Worm (Caenorhabditis elegans) whole organism, mixed stage, embryonic: Measurements from ENCODE around the gene mrpl-48.
A peak's percentile ranks its signal among the peaks of the same experiment; 100 is the strongest.

ENCODE experiments used
- M03D4.4 ChIP-seq: sonication (generic microtip); optimal IDR thresholded peaks from 2 replicates; lab custom pipeline; 2017; ENCODE audit warnings: mild to moderate bottlenecking, missing genetic modification characterization, missing compliant biosample characterization
- bed-3 ChIP-seq: fragments of 200-800 bp; sonication (Bioruptor generic); optimal IDR thresholded peaks from 3 replicates; lab custom pipeline; 2018; ENCODE audit warnings: mild to moderate bottlenecking, missing genetic modification characterization, moderate library complexity, missing compliant biosample characterization
- blmp-1 ChIP-seq: fragments of 150-350 bp; optimal IDR thresholded peaks from 2 replicates; lab custom pipeline; 2014; ENCODE audit warnings: missing biosample characterization, missing genetic modification characterization
- ceh-39 ChIP-seq: fragments of 150-350 bp; optimal IDR thresholded peaks from 2 replicates; lab custom pipeline; 2014; ENCODE audit warnings: missing biosample characterization, missing genetic modification characterization
- ceh-43 ChIP-seq: fragments of 200-800 bp; sonication (Bioruptor generic); optimal IDR thresholded peaks from 2 replicates; lab custom pipeline; 2018; ENCODE audit warnings: mild to moderate bottlenecking, missing genetic modification characterization, moderate library complexity, missing compliant biosample characterization
- ceh-83 ChIP-seq: fragments of 200-800 bp; sonication (Bioruptor generic); optimal IDR thresholded peaks from 2 replicates; lab custom pipeline; 2018; ENCODE audit warnings: mild to moderate bottlenecking, missing genetic modification characterization, missing compliant biosample characterization
- ces-1 ChIP-seq: fragments of 150-350 bp; optimal IDR thresholded peaks from 2 replicates; lab custom pipeline; 2014; ENCODE audit warnings: missing biosample characterization, missing genetic modification reagents, missing genetic modification characterization
- cnd-1 ChIP-seq: fragments of 200-800 bp; sonication (Bioruptor generic); optimal IDR thresholded peaks from 2 replicates; lab custom pipeline; 2018; ENCODE audit warnings: mild to moderate bottlenecking, missing genetic modification characterization, missing compliant biosample characterization
- drap-1 ChIP-seq: fragments of 200-800 bp; sonication (Bioruptor generic); optimal IDR thresholded peaks from 3 replicates; lab custom pipeline; 2018; ENCODE audit warnings: mild to moderate bottlenecking, missing genetic modification characterization, missing compliant biosample characterization
- elt-1 ChIP-seq: sonication (generic microtip); optimal IDR thresholded peaks from 2 replicates; lab custom pipeline; 2017; ENCODE audit warnings: missing genetic modification characterization, mild to moderate bottlenecking, missing compliant biosample characterization, antibody characterized with exemption, moderate library complexity, borderline replicate concordance; ENCODE audit not compliant: insufficient read depth
- elt-3 ChIP-seq: fragments of 150-350 bp; optimal IDR thresholded peaks from 2 replicates; lab custom pipeline; 2014; ENCODE audit warnings: missing biosample characterization, missing genetic modification characterization
- flh-1 ChIP-seq: fragments of 200-800 bp; sonication (Bioruptor generic); optimal IDR thresholded peaks from 2 replicates; lab custom pipeline; 2018; ENCODE audit warnings: mild to moderate bottlenecking, missing genetic modification characterization, moderate library complexity, missing compliant biosample characterization
- ham-2 ChIP-seq: fragments of 200-800 bp; sonication (Bioruptor generic); optimal IDR thresholded peaks from 2 replicates; lab custom pipeline; 2018; ENCODE audit warnings: mild to moderate bottlenecking, missing genetic modification characterization, missing compliant biosample characterization
- hlh-1 ChIP-seq: fragments of 150-350 bp; optimal IDR thresholded peaks from 2 replicates; lab custom pipeline; 2014; ENCODE audit warnings: missing biosample characterization, missing genetic modification reagents, missing genetic modification characterization
- lin-13 ChIP-seq: fragments of 150-350 bp; optimal IDR thresholded peaks from 2 replicates; lab custom pipeline; 2014; ENCODE audit warnings: missing biosample characterization, missing genetic modification characterization
- lin-32 ChIP-seq: fragments of 200-800 bp; sonication (Bioruptor generic); optimal IDR thresholded peaks from 2 replicates; lab custom pipeline; 2018; ENCODE audit warnings: mild to moderate bottlenecking, missing genetic modification characterization, missing compliant biosample characterization
- lsy-2 ChIP-seq: fragments of 150-350 bp; optimal IDR thresholded peaks from 2 replicates; lab custom pipeline; 2014; ENCODE audit warnings: missing biosample characterization, missing genetic modification characterization
- mab-5 ChIP-seq: fragments of 150-350 bp; optimal IDR thresholded peaks from 2 replicates; lab custom pipeline; 2014; ENCODE audit warnings: missing biosample characterization, missing genetic modification characterization
- mep-1 ChIP-seq: fragments of 150-350 bp; optimal IDR thresholded peaks from 2 replicates; lab custom pipeline; 2017; ENCODE audit warnings: missing biosample characterization, missing genetic modification reagents, missing genetic modification characterization, inconsistent platforms
- mls-2 ChIP-seq: sonication (generic microtip); optimal IDR thresholded peaks from 2 replicates; lab custom pipeline; 2016; ENCODE audit warnings: mild to moderate bottlenecking, missing genetic modification characterization, moderate library complexity, missing compliant biosample characterization
- nhr-12 ChIP-seq: fragments of 150-350 bp; optimal IDR thresholded peaks from 2 replicates; lab custom pipeline; 2014; ENCODE audit warnings: missing biosample characterization, missing genetic modification characterization
- nhr-2 ChIP-seq: fragments of 150-350 bp; optimal IDR thresholded peaks from 2 replicates; lab custom pipeline; 2014; ENCODE audit warnings: missing biosample characterization, missing genetic modification characterization
- nhr-237 ChIP-seq: fragments of 150-350 bp; optimal IDR thresholded peaks from 2 replicates; lab custom pipeline; 2014; ENCODE audit warnings: missing biosample characterization, missing genetic modification characterization
- nhr-28 ChIP-seq: fragments of 150-350 bp; optimal IDR thresholded peaks from 2 replicates; lab custom pipeline; 2014; ENCODE audit warnings: missing biosample characterization, missing genetic modification characterization
- nhr-76 ChIP-seq: sonication (generic microtip); optimal IDR thresholded peaks from 2 replicates; lab custom pipeline; 2017; ENCODE audit warnings: missing biosample characterization, missing genetic modification characterization
- pha-4 ChIP-seq: fragments of 150-350 bp; optimal IDR thresholded peaks from 2 replicates; lab custom pipeline; 2018; ENCODE audit warnings: missing biosample characterization, missing genetic modification reagents, missing genetic modification characterization
- sem-2 ChIP-seq: fragments of 200-800 bp; sonication (Bioruptor generic); optimal IDR thresholded peaks from 2 replicates; lab custom pipeline; 2018; ENCODE audit warnings: mild to moderate bottlenecking, missing genetic modification characterization, missing compliant biosample characterization
- snpc-4 ChIP-seq: fragments of 150-350 bp; optimal IDR thresholded peaks from 2 replicates; lab custom pipeline; 2014; ENCODE audit warnings: missing biosample characterization, missing genetic modification characterization
- sptf-1 ChIP-seq: sonication (generic microtip); optimal IDR thresholded peaks from 2 replicates; lab custom pipeline; 2017; ENCODE audit warnings: mild to moderate bottlenecking, missing genetic modification characterization, moderate library complexity, missing compliant biosample characterization
- tbx-8 ChIP-seq: fragments of 200-800 bp; sonication (Bioruptor generic); optimal IDR thresholded peaks from 2 replicates; lab custom pipeline; 2018; ENCODE audit warnings: mild to moderate bottlenecking, missing genetic modification characterization, moderate library complexity, missing compliant biosample characterization
- unc-120 ChIP-seq: sonication (generic microtip); optimal IDR thresholded peaks from 2 replicates; lab custom pipeline; 2017; ENCODE audit warnings: missing genetic modification characterization, missing compliant biosample characterization; ENCODE audit not compliant: poor library complexity, severe bottlenecking
- unc-39 ChIP-seq: fragments of 150-350 bp; optimal IDR thresholded peaks from 2 replicates; lab custom pipeline; 2014; ENCODE audit warnings: missing biosample characterization, missing genetic modification characterization
- unc-62 ChIP-seq: fragments of 150-350 bp; optimal IDR thresholded peaks from 2 replicates; lab custom pipeline; 2014; ENCODE audit warnings: missing biosample characterization, missing genetic modification reagents, missing genetic modification characterization
- zip-8 ChIP-seq: fragments of 150-350 bp; optimal IDR thresholded peaks from 2 replicates; lab custom pipeline; 2014; ENCODE audit warnings: missing biosample characterization, missing genetic modification characterization
- ztf-11 ChIP-seq: fragments of 150-350 bp; optimal IDR thresholded peaks from 2 replicates; lab custom pipeline; 2014; ENCODE audit warnings: missing biosample characterization, missing genetic modification characterization

The mrpl-48 gene

ce11 chrV:5567119-5567518 is 26.4 kb upstream of the mrpl-48 start, which contains the start of gene C18C4.7:
TSS of gene C18C4.7 (minus strand) at chrV:5567219.
- no peak for TF ChIP-seq mab-5
- TF ChIP-seq elt-3 (tag; lab: Kevin White, UChicago), result no peak
- no peak for TF ChIP-seq ceh-43 (GFP tag; lab: Kevin White, UChicago)

ce11 chrV:5570433-5570832 is 23.1 kb upstream of the mrpl-48 start, which contains the start of gene glb-6:
TSS of gene glb-6 (minus strand) at chrV:5570533.
- TF ChIP-seq ces-1, result peak; percentile 21
- no peak for TF ChIP-seq nhr-28
- no peak for TF ChIP-seq sptf-1 (tag; lab: Kevin White, UChicago)
- no peak for TF ChIP-seq flh-1 (GFP tag; lab: Kevin White, UChicago)
- TF ChIP-seq lin-13, result no peak
- no peak for TF ChIP-seq snpc-4

ce11 chrV:5571691-5572090 is 21.8 kb upstream of the mrpl-48 start:
- TF ChIP-seq bed-3 (GFP tag; lab: Kevin White, UChicago), result no peak
- peak; percentile 32 for TF ChIP-seq ces-1

ce11 chrV:5576008-5576407 is 17.5 kb upstream of the mrpl-48 start:
- no peak for TF ChIP-seq mep-1 (tag; lab: Kevin White, UChicago)
- TF ChIP-seq sem-2 (GFP tag; lab: Kevin White, UChicago), result no peak
- TF ChIP-seq sptf-1 (tag; lab: Kevin White, UChicago), result no peak
- TF ChIP-seq bed-3 (GFP tag; lab: Kevin White, UChicago), result no peak
- TF ChIP-seq M03D4.4 (tag; lab: Kevin White, UChicago), result no peak
- TF ChIP-seq mls-2 (tag; lab: Kevin White, UChicago), result no peak
- TF ChIP-seq flh-1 (GFP tag; lab: Kevin White, UChicago), result no peak
- TF ChIP-seq ceh-43 (GFP tag; lab: Kevin White, UChicago), result no peak
- no peak for TF ChIP-seq nhr-28
- TF ChIP-seq nhr-2, result no peak
- no peak for TF ChIP-seq hlh-1 (tag; lab: Kevin White, UChicago)

- TF ChIP-seq tbx-8 (GFP tag; lab: Kevin White, UChicago) (no peak), snpc-4 (no peak), unc-39 (tag; lab: Kevin White, UChicago) (no peak), sptf-1 (tag; lab: Kevin White, UChicago) (no peak), flh-1 (GFP tag; lab: Kevin White, UChicago) (no peak)
These were observed 13.8 kb upstream of the mrpl-48 start for ce11 chrV:5579666-5580065.

ce11 chrV:5580517-5580916 is 13.0 kb upstream of the mrpl-48 start:
- no peak for TF ChIP-seq flh-1 (GFP tag; lab: Kevin White, UChicago)
- TF ChIP-seq pha-4, result peak; percentile 70
- TF ChIP-seq ceh-43 (GFP tag; lab: Kevin White, UChicago), result no peak
- no peak for TF ChIP-seq nhr-76 (tag; lab: Kevin White, UChicago)
- TF ChIP-seq nhr-12, result no peak
- TF ChIP-seq ceh-83 (GFP tag; lab: Kevin White, UChicago), result no peak
- peak; percentile 56 for TF ChIP-seq unc-120 (tag; lab: Kevin White, UChicago)
- no peak for TF ChIP-seq lin-32 (GFP tag; lab: Kevin White, UChicago)
- TF ChIP-seq unc-39 (tag; lab: Kevin White, UChicago), result no peak
- no peak for TF ChIP-seq blmp-1 (tag; lab: Kevin White, UChicago)
- TF ChIP-seq lin-13, result no peak
- no peak for TF ChIP-seq zip-8 (tag; lab: Kevin White, UChicago)
- peak; percentile 81 for TF ChIP-seq ham-2 (GFP tag; lab: Kevin White, UChicago)
- TF ChIP-seq nhr-237 (tag; lab: Kevin White, UChicago), result peak; percentile 2
- no peak for TF ChIP-seq M03D4.4 (tag; lab: Kevin White, UChicago)
- TF ChIP-seq tbx-8 (GFP tag; lab: Kevin White, UChicago), result no peak
- TF ChIP-seq mep-1 (tag; lab: Kevin White, UChicago), result peak; percentile 48
- TF ChIP-seq bed-3 (GFP tag; lab: Kevin White, UChicago), result no peak
- no peak for TF ChIP-seq sptf-1 (tag; lab: Kevin White, UChicago)
- no peak for TF ChIP-seq ztf-11 (tag; lab: Kevin White, UChicago)
- no peak for TF ChIP-seq nhr-28
- TF ChIP-seq snpc-4, result no peak
- no peak for TF ChIP-seq hlh-1 (tag; lab: Kevin White, UChicago)
- no peak for TF ChIP-seq sem-2 (GFP tag; lab: Kevin White, UChicago)
- no peak for TF ChIP-seq nhr-2
- TF ChIP-seq mls-2 (tag; lab: Kevin White, UChicago), result peak; percentile 69
- TF ChIP-seq ceh-39 (tag; lab: Kevin White, UChicago), result no peak
- TF ChIP-seq ces-1, result peak; percentile 63
- TF ChIP-seq cnd-1 (tag; lab: Kevin White, UChicago), result no peak
- TF ChIP-seq elt-3 (tag; lab: Kevin White, UChicago), result peak; percentile 54
- no peak for TF ChIP-seq mab-5
- TF ChIP-seq unc-62, result peak; percentile 32
- no peak for TF ChIP-seq elt-1 (tag; lab: Kevin White, UChicago)
- no peak for TF ChIP-seq drap-1
- peak; percentile 55 for TF ChIP-seq lsy-2 (tag; lab: Kevin White, UChicago)
- TF ChIP-seq, all 35 proteins: peak for 10
